Worm (Caenorhabditis elegans) whole organism, L3 larva: Measurements from ENCODE around the gene F35E8.2.

Source experiments
- R02D3.7 ChIP-seq: fragments of 150-350 bp; optimal IDR thresholded peaks from 2 replicates; lab custom pipeline; 2014; ENCODE audit warnings: missing biosample characterization, missing genetic modification characterization
- ZK546.5 ChIP-seq: sonication (generic microtip); optimal IDR thresholded peaks from 2 replicates; lab custom pipeline; 2017; ENCODE audit warnings: missing biosample characterization, missing genetic modification characterization
- aly-2 ChIP-seq: fragments of 150-350 bp; optimal IDR thresholded peaks from 2 replicates; lab custom pipeline; 2014; ENCODE audit warnings: missing biosample characterization, missing genetic modification characterization
- ama-1 ChIP-seq: fragments of 150-350 bp; optimal IDR thresholded peaks from 2 replicates; lab custom pipeline; 2018
- ceh-16 ChIP-seq: sonication (generic microtip); optimal IDR thresholded peaks from 2 replicates; lab custom pipeline; 2017; ENCODE audit warnings: missing biosample characterization, missing genetic modification characterization
- ceh-28 ChIP-seq: fragments of 150-350 bp; optimal IDR thresholded peaks from 2 replicates; lab custom pipeline; 2014; ENCODE audit warnings: missing biosample characterization, missing genetic modification reagents, missing genetic modification characterization
- ceh-82 ChIP-seq: fragments of 150-350 bp; optimal IDR thresholded peaks from 2 replicates; lab custom pipeline; 2014; ENCODE audit warnings: missing biosample characterization, missing genetic modification characterization
- ceh-9 ChIP-seq: sonication (generic microtip); optimal IDR thresholded peaks from 2 replicates; lab custom pipeline; 2018; ENCODE audit warnings: missing biosample characterization, missing genetic modification characterization
- daf-12 ChIP-seq: fragments of 150-350 bp; optimal IDR thresholded peaks from 2 replicates; lab custom pipeline; 2014; ENCODE audit warnings: missing biosample characterization, missing genetic modification reagents, missing genetic modification characterization
- egl-27 ChIP-seq: sonication (generic microtip); optimal IDR thresholded peaks from 4 replicates; lab custom pipeline; 2017; ENCODE audit warnings: missing biosample characterization, missing genetic modification reagents, missing genetic modification characterization
- egl-5 ChIP-seq: fragments of 150-350 bp; optimal IDR thresholded peaks from 2 replicates; lab custom pipeline; 2017; ENCODE audit warnings: missing biosample characterization, missing genetic modification reagents, missing genetic modification characterization, inconsistent platforms
- elt-1 ChIP-seq: fragments of 150-350 bp; optimal IDR thresholded peaks from 2 replicates; lab custom pipeline; 2014; ENCODE audit warnings: missing biosample characterization, missing genetic modification characterization
- elt-2 ChIP-seq: sonication (generic microtip); optimal IDR thresholded peaks from 2 replicates; lab custom pipeline; 2016; ENCODE audit warnings: missing genetic modification reagents, mild to moderate bottlenecking, missing genetic modification characterization, missing compliant biosample characterization
- elt-3 ChIP-seq, 3 experiments: fragments of 150-350 bp in 1 of 3; sonication (generic microtip) in 2 of 3; optimal IDR thresholded peaks; 2 replicates in 2 of 3; 4 replicates in 1 of 3; lab custom pipeline; 2014 to 2017; ENCODE audit warnings: missing biosample characterization in 3 of 3, missing genetic modification characterization in 3 of 3
- eor-1 ChIP-seq, 2 experiments: fragments of 150-350 bp; optimal IDR thresholded peaks; 2 replicates each; lab custom pipeline; 2014 to 2018; ENCODE audit warnings: missing biosample characterization in 2 of 2, missing genetic modification characterization in 2 of 2
- fkh-10 ChIP-seq: sonication (generic microtip); optimal IDR thresholded peaks from 2 replicates; lab custom pipeline; 2017; ENCODE audit warnings: missing biosample characterization, missing genetic modification reagents, missing genetic modification characterization
- fkh-2 ChIP-seq: fragments of 150-350 bp; optimal IDR thresholded peaks from 2 replicates; lab custom pipeline; 2014; ENCODE audit warnings: missing biosample characterization, missing genetic modification reagents, missing genetic modification characterization
- fos-1 ChIP-seq: fragments of 150-350 bp; optimal IDR thresholded peaks from 2 replicates; lab custom pipeline; 2014; ENCODE audit warnings: missing biosample characterization, missing genetic modification characterization
- hmg-11 ChIP-seq: sonication (generic microtip); optimal IDR thresholded peaks from 2 replicates; lab custom pipeline; 2016; ENCODE audit warnings: missing genetic modification characterization, missing compliant biosample characterization
- jun-1 ChIP-seq: fragments of 150-350 bp; optimal IDR thresholded peaks from 2 replicates; lab custom pipeline; 2014; ENCODE audit warnings: missing biosample characterization, missing genetic modification reagents, missing genetic modification characterization
- lin-15B ChIP-seq: fragments of 150-350 bp; optimal IDR thresholded peaks from 2 replicates; lab custom pipeline; 2014; ENCODE audit warnings: missing biosample characterization, missing genetic modification characterization
- lin-39 ChIP-seq: fragments of 150-350 bp; optimal IDR thresholded peaks from 2 replicates; lab custom pipeline; 2018; ENCODE audit warnings: missing biosample characterization, missing genetic modification reagents, missing genetic modification characterization
- lsy-12 ChIP-seq: sonication (generic microtip); optimal IDR thresholded peaks from 2 replicates; lab custom pipeline; 2016; ENCODE audit warnings: mild to moderate bottlenecking, missing genetic modification characterization, missing compliant biosample characterization
- mdl-1 ChIP-seq: fragments of 150-350 bp; optimal IDR thresholded peaks from 2 replicates; lab custom pipeline; 2014; ENCODE audit warnings: missing biosample characterization, missing genetic modification characterization
- mml-1 ChIP-seq: fragments of 150-350 bp; sonication (generic microtip); optimal IDR thresholded peaks from 3 replicates; lab custom pipeline; 2014; ENCODE audit warnings: missing biosample characterization, missing genetic modification characterization
- nfya-1 ChIP-seq: sonication (generic microtip); optimal IDR thresholded peaks from 2 replicates; lab custom pipeline; 2017; ENCODE audit warnings: missing genetic modification characterization, mild to moderate bottlenecking, missing compliant biosample characterization, antibody characterized with exemption, moderate library complexity; ENCODE audit not compliant: insufficient read depth
- nhr-11 ChIP-seq: fragments of 150-350 bp; optimal IDR thresholded peaks from 2 replicates; lab custom pipeline; 2014; ENCODE audit warnings: missing biosample characterization, missing genetic modification characterization
- nhr-12 ChIP-seq: fragments of 150-350 bp; optimal IDR thresholded peaks from 2 replicates; lab custom pipeline; 2014; ENCODE audit warnings: missing biosample characterization, missing genetic modification characterization
- nhr-23 ChIP-seq: fragments of 150-350 bp; optimal IDR thresholded peaks from 2 replicates; lab custom pipeline; 2014; ENCODE audit warnings: missing biosample characterization, missing genetic modification reagents, missing genetic modification characterization
- nhr-237 ChIP-seq: fragments of 150-350 bp; optimal IDR thresholded peaks from 2 replicates; lab custom pipeline; 2014; ENCODE audit warnings: missing biosample characterization, missing genetic modification characterization
- nhr-25 ChIP-seq: sonication (generic microtip); optimal IDR thresholded peaks from 2 replicates; lab custom pipeline; 2017; ENCODE audit warnings: missing biosample characterization, missing genetic modification characterization
- nhr-28 ChIP-seq: fragments of 150-350 bp; optimal IDR thresholded peaks from 2 replicates; lab custom pipeline; 2014; ENCODE audit warnings: missing biosample characterization, missing genetic modification characterization
- nhr-43 ChIP-seq: sonication (generic microtip); optimal IDR thresholded peaks from 2 replicates; lab custom pipeline; 2016; ENCODE audit warnings: mild to moderate bottlenecking, missing genetic modification characterization, missing compliant biosample characterization; ENCODE audit not compliant: poor library complexity, severe bottlenecking
- nhr-67 ChIP-seq: fragments of 150-350 bp; optimal IDR thresholded peaks from 2 replicates; lab custom pipeline; 2014; ENCODE audit warnings: missing biosample characterization, missing genetic modification characterization
- nhr-76 ChIP-seq: fragments of 150-350 bp; sonication (generic microtip); optimal IDR thresholded peaks from 5 replicates; lab custom pipeline; 2014; ENCODE audit warnings: missing biosample characterization, missing genetic modification characterization
- nhr-77 ChIP-seq: fragments of 150-350 bp; optimal IDR thresholded peaks from 2 replicates; lab custom pipeline; 2014; ENCODE audit warnings: missing biosample characterization, missing genetic modification characterization
- pha-4 ChIP-seq: fragments of 150-350 bp; optimal IDR thresholded peaks from 2 replicates; lab custom pipeline; 2014; ENCODE audit warnings: missing biosample characterization, missing genetic modification reagents, missing genetic modification characterization
- pqm-1 ChIP-seq: fragments of 150-350 bp; optimal IDR thresholded peaks from 2 replicates; lab custom pipeline; 2017; ENCODE audit warnings: missing biosample characterization, missing genetic modification characterization, inconsistent platforms
- skn-1 ChIP-seq: fragments of 150-350 bp; optimal IDR thresholded peaks from 2 replicates; lab custom pipeline; 2014; ENCODE audit warnings: missing biosample characterization, missing genetic modification characterization
- tbx-2 ChIP-seq: sonication (generic microtip); optimal IDR thresholded peaks from 2 replicates; lab custom pipeline; 2016; ENCODE audit warnings: mild to moderate bottlenecking, missing genetic modification characterization, missing compliant biosample characterization
- unc-39 ChIP-seq: sonication (generic microtip); optimal IDR thresholded peaks from 4 replicates; lab custom pipeline; 2017; ENCODE audit warnings: missing biosample characterization, missing genetic modification characterization
- unc-62 ChIP-seq: fragments of 150-350 bp; sonication (generic microtip); optimal IDR thresholded peaks from 4 replicates; lab custom pipeline; 2014; ENCODE audit warnings: missing biosample characterization, missing genetic modification reagents, missing genetic modification characterization
- zag-1 ChIP-seq: fragments of 150-350 bp; optimal IDR thresholded peaks from 2 replicates; lab custom pipeline; 2014; ENCODE audit warnings: missing biosample characterization, missing genetic modification characterization
- ztf-11 ChIP-seq: fragments of 150-350 bp; optimal IDR thresholded peaks from 2 replicates; lab custom pipeline; 2014; ENCODE audit warnings: missing biosample characterization, missing genetic modification characterization
- ztf-4 ChIP-seq: fragments of 150-350 bp; optimal IDR thresholded peaks from 2 replicates; lab custom pipeline; 2014; ENCODE audit warnings: missing biosample characterization, missing genetic modification characterization

The F35E8.2 gene

ce11 chrV:15870356-15870755, 35.1 kb upstream of the F35E8.2 start, which contains the start of gene str-57:
Gene str-57, plus strand, starts transcription at chrV:15870656.
- no peak for TF ChIP-seq zag-1 (tag; lab: Kevin White, UChicago)
- no peak for TF ChIP-seq mml-1 (tag; lab: Kevin White, UChicago)
- no peak for TF ChIP-seq daf-12 (tag; lab: Kevin White, UChicago)
- no peak for TF ChIP-seq nfya-1 (tag; lab: Kevin White, UChicago)
- TF ChIP-seq elt-3 (tag; optimal IDR thresholded peaks at IDR 0.05; lab: Kevin White, UChicago): no peak
- no peak for TF ChIP-seq pqm-1 (tag; lab: Kevin White, UChicago)
- no peak for TF ChIP-seq nhr-77 (tag; lab: Kevin White, UChicago)
- TF ChIP-seq fos-1 (tag; lab: Kevin White, UChicago): no peak
- TF ChIP-seq jun-1 (tag; lab: Kevin White, UChicago): no peak
- TF ChIP-seq lin-39 (tag; lab: Kevin White, UChicago): no peak
- no peak for TF ChIP-seq nhr-28 (tag; lab: Kevin White, UChicago)
- TF ChIP-seq nhr-67 (tag; lab: Kevin White, UChicago): no peak
- TF ChIP-seq R02D3.7 (tag; lab: Kevin White, UChicago): no peak
- TF ChIP-seq mdl-1 (tag; lab: Kevin White, UChicago): no peak
- TF ChIP-seq, all 47 proteins: peak for 0

ce11 chrV:15872273-15872672, 33.2 kb upstream of the F35E8.2 start, which contains the start of gene str-56:
Gene str-56, plus strand, starts transcription at chrV:15872573.
- TF ChIP-seq nhr-11 (tag; lab: Kevin White, UChicago): no peak
- no peak for TF ChIP-seq egl-5
- TF ChIP-seq ztf-4 (tag; lab: Kevin White, UChicago): no peak
- no peak for TF ChIP-seq elt-1 (tag; lab: Kevin White, UChicago)
- TF ChIP-seq lin-15B (tag; lab: Kevin White, UChicago): no peak
- no peak for TF ChIP-seq mdl-1 (tag; lab: Kevin White, UChicago)
- no peak for TF ChIP-seq eor-1 (tag; optimal IDR thresholded peaks at IDR 0.05; lab: Kevin White, UChicago)
- TF ChIP-seq ceh-28 (tag; lab: Kevin White, UChicago): no peak
- no peak for TF ChIP-seq ZK546.5
- no peak for TF ChIP-seq nhr-76 (tag; lab: Kevin White, UChicago)
- TF ChIP-seq nhr-67 (tag; lab: Kevin White, UChicago): no peak

ce11 chrV:15873762-15874161, 31.7 kb upstream of the F35E8.2 start:
- no peak for TF ChIP-seq fkh-10 (GFP tag; lab: Kevin White, UChicago)
- TF ChIP-seq nhr-11 (tag; lab: Kevin White, UChicago): peak; percentile 18
- peak; percentile 52 for TF ChIP-seq jun-1 (tag; lab: Kevin White, UChicago)
- TF ChIP-seq nhr-237 (tag; lab: Kevin White, UChicago): no peak
- no peak for TF ChIP-seq egl-5
- TF ChIP-seq lsy-12: peak; percentile 66
- peak; percentile 13 for TF ChIP-seq ceh-16 (tag; lab: Kevin White, UChicago)
- TF ChIP-seq skn-1 (tag; lab: Kevin White, UChicago): peak; percentile 74
- TF ChIP-seq aly-2 (tag; lab: Kevin White, UChicago): no peak
- peak; percentile 34 for TF ChIP-seq ama-1
- TF ChIP-seq nhr-25: no peak
- no peak for TF ChIP-seq fos-1 (tag; lab: Kevin White, UChicago)
- TF ChIP-seq nhr-43: peak; percentile 87
- no peak for TF ChIP-seq pha-4 (tag; lab: Kevin White, UChicago)
- TF ChIP-seq daf-12 (tag; lab: Kevin White, UChicago): no peak
- TF ChIP-seq elt-1 (tag; lab: Kevin White, UChicago): no peak
- peak; percentile 36 for TF ChIP-seq lin-15B (tag; lab: Kevin White, UChicago)
- no peak for TF ChIP-seq nhr-23 (tag; lab: Kevin White, UChicago)
- TF ChIP-seq nhr-76 (tag; lab: Kevin White, UChicago): no peak
- no peak for TF ChIP-seq nhr-28 (tag; lab: Kevin White, UChicago)
- peak; percentile 66 for TF ChIP-seq ceh-82 (tag; lab: Kevin White, UChicago)
- no peak for TF ChIP-seq unc-39 (tag; lab: Kevin White, UChicago)
- no peak for TF ChIP-seq tbx-2 (tag; lab: Kevin White, UChicago)
- peak; percentile 69 for TF ChIP-seq elt-2
- TF ChIP-seq ztf-4 (tag; lab: Kevin White, UChicago): peak; percentile 36
- TF ChIP-seq unc-62: no peak
- no peak for TF ChIP-seq egl-27 (tag; lab: Kevin White, UChicago)
- TF ChIP-seq nhr-12: no peak
- TF ChIP-seq R02D3.7 (tag; lab: Kevin White, UChicago): peak; percentile 36
- TF ChIP-seq lin-39 (tag; lab: Kevin White, UChicago): peak; percentile 86
- TF ChIP-seq hmg-11 (tag; lab: Kevin White, UChicago): no peak
- TF ChIP-seq ZK546.5: no peak
- TF ChIP-seq fkh-2 (tag; lab: Kevin White, UChicago): no peak
- no peak for TF ChIP-seq ceh-28 (tag; lab: Kevin White, UChicago)
- TF ChIP-seq ceh-9 (tag; lab: Kevin White, UChicago): no peak
- no peak for TF ChIP-seq mdl-1 (tag; lab: Kevin White, UChicago)
- peak; percentile 45 for TF ChIP-seq nhr-77 (tag; lab: Kevin White, UChicago)
- TF ChIP-seq mml-1 (tag; lab: Kevin White, UChicago): no peak
- TF ChIP-seq nhr-67 (tag; lab: Kevin White, UChicago): no peak
- TF ChIP-seq ztf-11: no peak
- TF ChIP-seq elt-3 (tag; optimal IDR thresholded peaks at IDR 0.05; lab: Kevin White, UChicago): peak in 1 of 3 experiments; percentile 67
- no peak for TF ChIP-seq zag-1 (tag; lab: Kevin White, UChicago)
- peak; percentile 69 for TF ChIP-seq nfya-1 (tag; lab: Kevin White, UChicago)
- no peak for TF ChIP-seq eor-1 (tag; optimal IDR thresholded peaks at IDR 0.05; lab: Kevin White, UChicago)
- TF ChIP-seq pqm-1 (tag; lab: Kevin White, UChicago): peak; percentile 53
